Worm (Caenorhabditis elegans) whole organism, young adult: Measurements from ENCODE around the gene C47E12.12.

ENCODE experiments used
- B0035.1 ChIP-seq: sonication (generic microtip); optimal IDR thresholded peaks from 2 replicates; lab custom pipeline; 2016; ENCODE audit warnings: missing genetic modification characterization, mild to moderate bottlenecking, missing compliant biosample characterization, missing genotype, missing genetic modification reagents
- D2030.7 ChIP-seq: fragments of 200-800 bp; sonication (Bioruptor generic); IDR thresholded peaks from 2 replicates; pipeline ENCODE4 v1.3.6; 2022; ENCODE audit warnings: missing genetic modification reagents, missing genetic modification characterization, missing compliant biosample characterization
- F10E7.11 ChIP-seq: sonication (generic microtip); optimal IDR thresholded peaks from 2 replicates; lab custom pipeline; 2017; ENCODE audit warnings: mild to moderate bottlenecking, missing genetic modification characterization, moderate library complexity, missing compliant biosample characterization
- F22D6.2 ChIP-seq: sonication (generic microtip); optimal IDR thresholded peaks from 2 replicates; lab custom pipeline; 2016; ENCODE audit warnings: mild to moderate bottlenecking, missing genetic modification characterization, missing compliant biosample characterization
- F57A8.1 ChIP-seq: fragments of 200-800 bp; sonication (Bioruptor generic); optimal IDR thresholded peaks from 2 replicates; lab custom pipeline; 2018; ENCODE audit warnings: mild to moderate bottlenecking, missing genetic modification characterization, moderate library complexity, missing compliant biosample characterization
- F57C9.4 ChIP-seq: sonication (generic microtip); optimal IDR thresholded peaks from 2 replicates; lab custom pipeline; 2017; ENCODE audit warnings: mild to moderate bottlenecking, missing genetic modification characterization, missing compliant biosample characterization
- K12H6.12 ChIP-seq: fragments of 200-800 bp; sonication (Bioruptor generic); optimal IDR thresholded peaks from 2 replicates; lab custom pipeline; 2018; ENCODE audit warnings: mild to moderate bottlenecking, missing genetic modification characterization, missing compliant biosample characterization
- Y53F4B.3 ChIP-seq: fragments of 200-800 bp; sonication (Bioruptor generic); IDR thresholded peaks from 2 replicates; pipeline ENCODE4 v1.3.6; 2022; ENCODE audit warnings: missing genetic modification reagents, missing genetic modification characterization, missing compliant biosample characterization
- Y53G8AR.9 ChIP-seq: fragments of 200-800 bp; sonication (Bioruptor generic); conservative IDR thresholded peaks from 2 replicates; pipeline ENCODE4 v1.3.6; 2022; ENCODE audit warnings: missing genetic modification reagents, missing genetic modification characterization, missing compliant biosample characterization
- Y56A3A.18 ChIP-seq: fragments of 200-800 bp; sonication (Bioruptor generic); IDR thresholded peaks from 2 replicates; pipeline ENCODE4 v1.3.6; 2022; ENCODE audit warnings: missing genetic modification reagents, missing genetic modification characterization, missing compliant biosample characterization
- akir-1 ChIP-seq: fragments of 200-800 bp; sonication (Bioruptor generic); optimal IDR thresholded peaks from 2 replicates; lab custom pipeline; 2018; ENCODE audit warnings: mild to moderate bottlenecking, missing genetic modification characterization, moderate library complexity, missing compliant biosample characterization
- ama-1 ChIP-seq, 3 experiments: fragments of 150-350 bp in 1 of 3; sonication (generic microtip) in 2 of 3; optimal IDR thresholded peaks; 2 replicates each; lab custom pipeline; 2014 to 2018; ENCODE audit warnings: missing biosample characterization in 2 of 3, missing genetic modification characterization in 2 of 3, missing genetic modification reagents in 2 of 3
- aptf-2 ChIP-seq: fragments of 200-800 bp; sonication (Bioruptor generic); conservative IDR thresholded peaks from 2 replicates; pipeline ENCODE4 v1.3.6; 2022; ENCODE audit warnings: missing genetic modification reagents, missing genetic modification characterization, missing compliant biosample characterization
- aptf-3 ChIP-seq: fragments of 200-800 bp; sonication (Bioruptor generic); IDR thresholded peaks from 2 replicates; pipeline ENCODE4 v1.3.6; 2022; ENCODE audit warnings: missing genetic modification characterization, missing compliant biosample characterization
- attf-3 ChIP-seq: fragments of 200-800 bp; sonication (Bioruptor generic); conservative IDR thresholded peaks from 2 replicates; pipeline ENCODE4 v1.3.6; 2022; ENCODE audit warnings: missing genetic modification reagents, missing genetic modification characterization, missing compliant biosample characterization
- attf-5 ChIP-seq: fragments of 200-800 bp; sonication (Bioruptor generic); optimal IDR thresholded peaks from 2 replicates; lab custom pipeline; 2018; ENCODE audit warnings: mild to moderate bottlenecking, missing genetic modification characterization, missing compliant biosample characterization
- attf-6 ChIP-seq: fragments of 200-800 bp; sonication (Bioruptor generic); IDR thresholded peaks from 2 replicates; pipeline ENCODE4 v1.3.6; 2022; ENCODE audit warnings: missing genetic modification reagents, missing genetic modification characterization, missing compliant biosample characterization
- ccch-3 ChIP-seq: fragments of 200-800 bp; sonication (Bioruptor generic); optimal IDR thresholded peaks from 2 replicates; lab custom pipeline; 2018; ENCODE audit warnings: mild to moderate bottlenecking, missing genetic modification characterization, missing compliant biosample characterization
- ceh-100 ChIP-seq: fragments of 200-800 bp; sonication (Bioruptor generic); IDR thresholded peaks from 2 replicates; pipeline ENCODE4 v1.3.6; 2022; ENCODE audit warnings: missing genetic modification reagents, missing genetic modification characterization, missing compliant biosample characterization
- die-1 ChIP-seq: sonication (generic microtip); optimal IDR thresholded peaks from 2 replicates; lab custom pipeline; 2016; ENCODE audit warnings: missing genotype, mild to moderate bottlenecking, missing genetic modification characterization, missing compliant biosample characterization
- dox-1 ChIP-seq: fragments of 200-800 bp; sonication (Bioruptor generic); IDR thresholded peaks from 2 replicates; pipeline ENCODE4 v1.3.6; 2022; ENCODE audit warnings: missing genetic modification reagents, missing genetic modification characterization, missing compliant biosample characterization
- fkh-3 ChIP-seq: sonication (generic microtip); optimal IDR thresholded peaks from 2 replicates; lab custom pipeline; 2016; ENCODE audit warnings: mild to moderate bottlenecking, missing genetic modification characterization, missing compliant biosample characterization
- hmg-1.2 ChIP-seq: fragments of 200-800 bp; sonication (Bioruptor generic); IDR thresholded peaks from 2 replicates; pipeline ENCODE4 v1.3.6; 2022; ENCODE audit warnings: missing genetic modification reagents, missing genetic modification characterization, missing compliant biosample characterization
- hsf-1 ChIP-seq: fragments of 200-800 bp; sonication (Bioruptor generic); IDR thresholded peaks from 2 replicates; pipeline ENCODE4 v1.3.6; 2022; ENCODE audit warnings: missing genetic modification reagents, missing genetic modification characterization, missing compliant biosample characterization
- lag-1 ChIP-seq: fragments of 200-800 bp; sonication (Bioruptor generic); IDR thresholded peaks from 2 replicates; pipeline ENCODE4 v1.3.6; 2022; ENCODE audit warnings: missing genetic modification reagents, missing genetic modification characterization, missing compliant biosample characterization
- lin-26 ChIP-seq: fragments of 200-800 bp; sonication (Bioruptor generic); IDR thresholded peaks from 2 replicates; pipeline ENCODE4 v1.3.6; 2022; ENCODE audit warnings: missing genetic modification reagents, missing genetic modification characterization, missing compliant biosample characterization
- lsl-1 ChIP-seq: fragments of 200-800 bp; sonication (Bioruptor generic); optimal IDR thresholded peaks from 2 replicates; lab custom pipeline; 2018; ENCODE audit warnings: mild to moderate bottlenecking, missing genetic modification characterization, moderate library complexity, missing compliant biosample characterization
- nfya-1 ChIP-seq: sonication (generic microtip); optimal IDR thresholded peaks from 2 replicates; lab custom pipeline; 2017; ENCODE audit warnings: antibody characterized with exemption, missing compliant biosample characterization, missing genetic modification characterization, borderline replicate concordance; ENCODE audit not compliant: insufficient read depth
- nfya-2 ChIP-seq: fragments of 200-800 bp; sonication (Bioruptor generic); IDR thresholded peaks from 2 replicates; pipeline ENCODE4 v1.3.6; 2022; ENCODE audit warnings: missing genetic modification reagents, missing genetic modification characterization, missing compliant biosample characterization
- nhr-90 ChIP-seq: sonication (generic microtip); optimal IDR thresholded peaks from 2 replicates; lab custom pipeline; 2016; ENCODE audit warnings: missing genotype, mild to moderate bottlenecking, missing genetic modification characterization, missing compliant biosample characterization
- rcor-1 ChIP-seq: fragments of 200-800 bp; sonication (Bioruptor generic); IDR thresholded peaks from 2 replicates; pipeline ENCODE4 v1.3.6; 2022; ENCODE audit warnings: missing genetic modification reagents, missing genetic modification characterization, missing compliant biosample characterization
- rec-8 ChIP-seq, 2 experiments: sonication (generic microtip); optimal IDR thresholded peaks; 2 replicates each; lab custom pipeline; 2016; ENCODE audit warnings: mild to moderate bottlenecking in 2 of 2, missing genetic modification characterization in 2 of 2, missing genetic modification reagents in 2 of 2, missing genotype in 2 of 2, missing biosample characterization in 1 of 2, missing compliant biosample characterization in 1 of 2, moderate library complexity in 1 of 2
- snpc-1.3 ChIP-seq: sonication (generic microtip); optimal IDR thresholded peaks from 2 replicates; lab custom pipeline; 2017; ENCODE audit warnings: missing genetic modification characterization, mild to moderate bottlenecking, missing compliant biosample characterization, antibody characterized with exemption, moderate library complexity, missing genotype, missing genetic modification reagents; ENCODE audit not compliant: insufficient read depth
- sptf-2 ChIP-seq: fragments of 200-800 bp; sonication (Bioruptor generic); optimal IDR thresholded peaks from 2 replicates; lab custom pipeline; 2018; ENCODE audit warnings: mild to moderate bottlenecking, missing genetic modification characterization, missing compliant biosample characterization
- tbx-9 ChIP-seq: sonication (generic microtip); optimal IDR thresholded peaks from 2 replicates; lab custom pipeline; 2016; ENCODE audit warnings: borderline replicate concordance, missing genetic modification characterization, inconsistent platforms, missing compliant biosample characterization
- tlf-1 ChIP-seq: fragments of 200-800 bp; sonication (Bioruptor generic); optimal IDR thresholded peaks from 2 replicates; lab custom pipeline; 2018; ENCODE audit warnings: mild to moderate bottlenecking, missing genetic modification characterization, missing compliant biosample characterization
- zim-3 ChIP-seq: sonication (generic microtip); optimal IDR thresholded peaks from 2 replicates; lab custom pipeline; 2017; ENCODE audit warnings: mild to moderate bottlenecking, missing genetic modification characterization, moderate library complexity, missing compliant biosample characterization
- ztf-22 ChIP-seq: fragments of 200-800 bp; sonication (Bioruptor generic); optimal IDR thresholded peaks from 2 replicates; lab custom pipeline; 2018; ENCODE audit warnings: mild to moderate bottlenecking, missing genetic modification characterization, moderate library complexity, missing compliant biosample characterization
- ztf-26 ChIP-seq: sonication (generic microtip); optimal IDR thresholded peaks from 2 replicates; lab custom pipeline; 2017; ENCODE audit warnings: missing genetic modification characterization, missing compliant biosample characterization

C47E12.12 gene

ce11 chrIV:9972629-9973028 is at the start of gene C47E12.12, which contains the start of gene C47E12.10:
C47E12.12 (minus strand) TSS chrIV:9972729.
C47E12.10 (plus strand) TSS chrIV:9972800.
- TF ChIP-seq rec-8 (tag; optimal IDR thresholded peaks at IDR 0.05; lab: Kevin White, UChicago), result no peak
- no peak for TF ChIP-seq F57C9.4 (tag; lab: Kevin White, UChicago)
- no peak for TF ChIP-seq B0035.1 (tag; lab: Kevin White, UChicago)
- TF ChIP-seq ama-1 (optimal IDR thresholded peaks at IDR 0.05; lab: Kevin White, UChicago), result no peak
- TF ChIP-seq ama-1 (GFP tag; optimal IDR thresholded peaks at IDR 0.05; lab: Kevin White, UChicago), result no peak
- TF ChIP-seq ccch-3, result no peak
- no peak for TF ChIP-seq dox-1 (GFP tag; lab: Robert Waterston, UW)
- TF ChIP-seq F22D6.2 (tag; lab: Kevin White, UChicago), result no peak
- no peak for TF ChIP-seq D2030.7 (GFP tag; lab: Robert Waterston, UW)
- no peak for TF ChIP-seq Y53F4B.3 (GFP tag; lab: Robert Waterston, UW)
- no peak for TF ChIP-seq ceh-100
- no peak for TF ChIP-seq nfya-2 (GFP tag; lab: Robert Waterston, UW)

- TF ChIP-seq hmg-1.2 (GFP tag; lab: Robert Waterston, UW), result no peak
- TF ChIP-seq F10E7.11 (tag; lab: Kevin White, UChicago), result no peak
- no peak for TF ChIP-seq nfya-2 (GFP tag; lab: Robert Waterston, UW)
- no peak for TF ChIP-seq lin-26 (GFP tag; lab: Robert Waterston, UW)
- TF ChIP-seq ztf-26 (tag; lab: Kevin White, UChicago), result no peak
- TF ChIP-seq die-1, result no peak
Measured at ce11 chrIV:10021283-10021682, 48.8 kb upstream of the C47E12.12 start, which contains the start of gene F44D12.19. F44D12.19 (plus strand) TSS chrIV:10021583.

- TF ChIP-seq rcor-1 (GFP tag; lab: Robert Waterston, UW), result no peak
- TF ChIP-seq dox-1 (GFP tag; lab: Robert Waterston, UW), result no peak
- no peak for TF ChIP-seq lag-1 (GFP tag; lab: Robert Waterston, UW)
- no peak for TF ChIP-seq fkh-3 (tag; lab: Kevin White, UChicago)
- no peak for TF ChIP-seq nhr-90 (tag; lab: Kevin White, UChicago)
- no peak for TF ChIP-seq F57A8.1 (GFP tag; lab: Kevin White, UChicago)
- no peak for TF ChIP-seq tbx-9 (tag; lab: Kevin White, UChicago)
- TF ChIP-seq sptf-2 (GFP tag; lab: Kevin White, UChicago), result no peak
- TF ChIP-seq zim-3 (tag; lab: Kevin White, UChicago), result no peak
- TF ChIP-seq tlf-1 (GFP tag; lab: Kevin White, UChicago), result no peak
- TF ChIP-seq Y53F4B.3 (GFP tag; lab: Robert Waterston, UW), result no peak
- TF ChIP-seq ceh-100, result no peak
- TF ChIP-seq lsl-1 (GFP tag; lab: Kevin White, UChicago), result no peak
- TF ChIP-seq nfya-1 (tag; lab: Kevin White, UChicago), result no peak
- no peak for TF ChIP-seq attf-3 (GFP tag; lab: Robert Waterston, UW)
- TF ChIP-seq aptf-2 (GFP tag; lab: Robert Waterston, UW), result no peak
- TF ChIP-seq lin-26 (GFP tag; lab: Robert Waterston, UW), result no peak
- TF ChIP-seq snpc-1.3, result no peak
- TF ChIP-seq hsf-1 (GFP tag; lab: Robert Waterston, UW), result no peak
- TF ChIP-seq attf-5 (GFP tag; lab: Kevin White, UChicago), result no peak
Measured at ce11 chrIV:10017633-10018032, 45.1 kb upstream of the C47E12.12 start, which contains the start of gene F44D12.2. F44D12.2 (minus strand) TSS chrIV:10017733.

ce11 chrIV:10016977-10017376 is 44.4 kb upstream of the C47E12.12 start, which contains the start of gene ent-7:
ent-7 (plus strand) TSS chrIV:10017277.
- TF ChIP-seq aptf-3 (GFP tag; lab: Robert Waterston, UW), result no peak
- TF ChIP-seq Y53G8AR.9 (GFP tag; lab: Robert Waterston, UW), result no peak
- no peak for TF ChIP-seq K12H6.12
- TF ChIP-seq Y56A3A.18 (GFP tag; lab: Robert Waterston, UW), result no peak
- no peak for TF ChIP-seq attf-5 (GFP tag; lab: Kevin White, UChicago)
- no peak for TF ChIP-seq dox-1 (GFP tag; lab: Robert Waterston, UW)
- no peak for TF ChIP-seq ztf-22 (GFP tag; lab: Kevin White, UChicago)
- TF ChIP-seq akir-1 (GFP tag; lab: Kevin White, UChicago), result no peak
- no peak for TF ChIP-seq attf-6 (GFP tag; lab: Robert Waterston, UW)
